Worm (Caenorhabditis elegans) whole organism, young adult: ENCODE measurements around the gene F43G6.4.

Source experiments
- B0019.2 ChIP-seq: fragments of 200-800 bp; sonication (Bioruptor generic); conservative IDR thresholded peaks from 2 replicates; pipeline ENCODE4 v1.3.6; 2022; ENCODE audit warnings: missing genetic modification reagents, missing genetic modification characterization, missing compliant biosample characterization
- B0336.3 ChIP-seq: fragments of 200-800 bp; sonication (Bioruptor generic); IDR thresholded peaks from 2 replicates; pipeline ENCODE4 v1.3.6; 2022; ENCODE audit warnings: missing genetic modification characterization, missing compliant biosample characterization
- F22D6.2 ChIP-seq: sonication (generic microtip); optimal IDR thresholded peaks from 2 replicates; lab custom pipeline; 2016; ENCODE audit warnings: mild to moderate bottlenecking, missing genetic modification characterization, missing compliant biosample characterization
- F52B5.7 ChIP-seq: sonication (generic microtip); optimal IDR thresholded peaks from 2 replicates; lab custom pipeline; 2016; ENCODE audit warnings: mild to moderate bottlenecking, missing genetic modification characterization, missing compliant biosample characterization
- F55B11.4 ChIP-seq: sonication (generic microtip); optimal IDR thresholded peaks from 2 replicates; lab custom pipeline; 2016; ENCODE audit warnings: missing compliant biosample characterization, missing genetic modification characterization, borderline replicate concordance; ENCODE audit not compliant: insufficient read depth
- F57A8.1 ChIP-seq: fragments of 200-800 bp; sonication (Bioruptor generic); optimal IDR thresholded peaks from 2 replicates; lab custom pipeline; 2018; ENCODE audit warnings: mild to moderate bottlenecking, missing genetic modification characterization, moderate library complexity, missing compliant biosample characterization
- Y53G8AR.9 ChIP-seq: fragments of 200-800 bp; sonication (Bioruptor generic); conservative IDR thresholded peaks from 2 replicates; pipeline ENCODE4 v1.3.6; 2022; ENCODE audit warnings: missing genetic modification reagents, missing genetic modification characterization, missing compliant biosample characterization
- Y79H2A.3 ChIP-seq: fragments of 200-800 bp; sonication (Bioruptor generic); conservative IDR thresholded peaks from 2 replicates; pipeline ENCODE4 v1.3.6; 2022; ENCODE audit warnings: missing genetic modification reagents, missing genetic modification characterization, missing compliant biosample characterization
- Y95B8A.8 ChIP-seq: fragments of 200-800 bp; sonication (Bioruptor generic); IDR thresholded peaks from 2 replicates; pipeline ENCODE4 v1.3.6; 2022; ENCODE audit warnings: missing genetic modification reagents, missing genetic modification characterization, missing compliant biosample characterization
- aptf-2 ChIP-seq: fragments of 200-800 bp; sonication (Bioruptor generic); conservative IDR thresholded peaks from 2 replicates; pipeline ENCODE4 v1.3.6; 2022; ENCODE audit warnings: missing genetic modification reagents, missing genetic modification characterization, missing compliant biosample characterization
- athp-1 ChIP-seq: sonication (generic microtip); optimal IDR thresholded peaks from 2 replicates; lab custom pipeline; 2017; ENCODE audit warnings: mild to moderate bottlenecking, missing genetic modification characterization, missing compliant biosample characterization
- ceh-79 ChIP-seq: sonication (generic microtip); optimal IDR thresholded peaks from 2 replicates; lab custom pipeline; 2017; ENCODE audit warnings: mild to moderate bottlenecking, missing genetic modification characterization, missing compliant biosample characterization
- ceh-91 ChIP-seq: fragments of 200-800 bp; sonication (Bioruptor generic); IDR thresholded peaks from 2 replicates; pipeline ENCODE4 v1.3.6; 2022; ENCODE audit warnings: missing genetic modification reagents, missing genetic modification characterization, missing compliant biosample characterization
- die-1 ChIP-seq: sonication (generic microtip); optimal IDR thresholded peaks from 2 replicates; lab custom pipeline; 2016; ENCODE audit warnings: missing genotype, mild to moderate bottlenecking, missing genetic modification characterization, missing compliant biosample characterization
- dox-1 ChIP-seq: fragments of 200-800 bp; sonication (Bioruptor generic); IDR thresholded peaks from 2 replicates; pipeline ENCODE4 v1.3.6; 2022; ENCODE audit warnings: missing genetic modification reagents, missing genetic modification characterization, missing compliant biosample characterization
- dpl-1 ChIP-seq: fragments of 150-350 bp; optimal IDR thresholded peaks from 2 replicates; lab custom pipeline; 2014; ENCODE audit warnings: missing biosample characterization, missing genetic modification reagents, missing genetic modification characterization
- egl-44 ChIP-seq: fragments of 200-800 bp; sonication (Bioruptor generic); IDR thresholded peaks from 2 replicates; pipeline ENCODE4 v1.3.6; 2022; ENCODE audit warnings: missing genetic modification reagents, missing genetic modification characterization, missing compliant biosample characterization
- ekl-4 ChIP-seq: fragments of 200-800 bp; sonication (Bioruptor generic); IDR thresholded peaks from 2 replicates; pipeline ENCODE4 v1.3.6; 2022; ENCODE audit warnings: missing genetic modification reagents, missing genetic modification characterization, missing compliant biosample characterization
- fkh-3 ChIP-seq: sonication (generic microtip); optimal IDR thresholded peaks from 2 replicates; lab custom pipeline; 2016; ENCODE audit warnings: mild to moderate bottlenecking, missing genetic modification characterization, missing compliant biosample characterization
- hrde-1 ChIP-seq: sonication (generic microtip); optimal IDR thresholded peaks from 2 replicates; lab custom pipeline; 2016; ENCODE audit warnings: missing genetic modification characterization, mild to moderate bottlenecking, missing compliant biosample characterization, moderate library complexity, missing genotype, missing genetic modification reagents, borderline replicate concordance
- lag-1 ChIP-seq: fragments of 200-800 bp; sonication (Bioruptor generic); IDR thresholded peaks from 2 replicates; pipeline ENCODE4 v1.3.6; 2022; ENCODE audit warnings: missing genetic modification reagents, missing genetic modification characterization, missing compliant biosample characterization
- lin-54 ChIP-seq: fragments of 200-800 bp; sonication (Bioruptor generic); optimal IDR thresholded peaks from 2 replicates; lab custom pipeline; 2018; ENCODE audit warnings: mild to moderate bottlenecking, missing genetic modification characterization, missing compliant biosample characterization
- lir-1 ChIP-seq: fragments of 200-800 bp; sonication (Bioruptor generic); conservative IDR thresholded peaks from 2 replicates; pipeline ENCODE4 v1.3.6; 2022; ENCODE audit warnings: missing genetic modification reagents, missing genetic modification characterization, missing compliant biosample characterization
- lsl-1 ChIP-seq: fragments of 200-800 bp; sonication (Bioruptor generic); optimal IDR thresholded peaks from 2 replicates; lab custom pipeline; 2018; ENCODE audit warnings: mild to moderate bottlenecking, missing genetic modification characterization, moderate library complexity, missing compliant biosample characterization
- madf-6 ChIP-seq: fragments of 200-800 bp; sonication (Bioruptor generic); IDR thresholded peaks from 2 replicates; pipeline ENCODE4 v1.3.6; 2022; ENCODE audit warnings: missing genetic modification reagents, missing genetic modification characterization, missing compliant biosample characterization
- madf-8 ChIP-seq: fragments of 200-800 bp; sonication (Bioruptor generic); conservative IDR thresholded peaks from 2 replicates; pipeline ENCODE4 v1.3.6; 2022; ENCODE audit warnings: missing genetic modification reagents, missing genetic modification characterization, missing compliant biosample characterization
- mxl-1 ChIP-seq: sonication (generic microtip); optimal IDR thresholded peaks from 2 replicates; lab custom pipeline; 2016; ENCODE audit warnings: missing genetic modification characterization, missing compliant biosample characterization
- nhr-120 ChIP-seq: fragments of 200-800 bp; sonication (Bioruptor generic); IDR thresholded peaks from 2 replicates; pipeline ENCODE4 v1.3.6; 2022; ENCODE audit warnings: missing genetic modification characterization, missing compliant biosample characterization
- nhr-90 ChIP-seq: sonication (generic microtip); optimal IDR thresholded peaks from 2 replicates; lab custom pipeline; 2016; ENCODE audit warnings: missing genotype, mild to moderate bottlenecking, missing genetic modification characterization, missing compliant biosample characterization
- pbrm-1 ChIP-seq: fragments of 200-800 bp; sonication (Bioruptor generic); IDR thresholded peaks from 2 replicates; pipeline ENCODE4 v1.3.6; 2022; ENCODE audit warnings: missing genetic modification reagents, missing genetic modification characterization, missing compliant biosample characterization
- rcor-1 ChIP-seq: fragments of 200-800 bp; sonication (Bioruptor generic); IDR thresholded peaks from 2 replicates; pipeline ENCODE4 v1.3.6; 2022; ENCODE audit warnings: missing genetic modification reagents, missing genetic modification characterization, missing compliant biosample characterization
- repo-1 ChIP-seq: sonication (generic microtip); optimal IDR thresholded peaks from 2 replicates; lab custom pipeline; 2017; ENCODE audit warnings: mild to moderate bottlenecking, missing genetic modification characterization, missing compliant biosample characterization
- snpc-1.3 ChIP-seq: sonication (generic microtip); optimal IDR thresholded peaks from 2 replicates; lab custom pipeline; 2017; ENCODE audit warnings: missing genetic modification characterization, mild to moderate bottlenecking, missing compliant biosample characterization, antibody characterized with exemption, moderate library complexity, missing genotype, missing genetic modification reagents; ENCODE audit not compliant: insufficient read depth
- snpc-3.4 ChIP-seq: sonication (generic microtip); optimal IDR thresholded peaks from 2 replicates; lab custom pipeline; 2017; ENCODE audit warnings: missing genetic modification characterization, mild to moderate bottlenecking, missing compliant biosample characterization, antibody characterized with exemption, moderate library complexity, missing genotype, missing genetic modification reagents
- snpc-4 ChIP-seq, 5 experiments: fragments of 150-350 bp in 1 of 5; sonication (generic microtip) in 4 of 5; optimal IDR thresholded peaks; 2 replicates each; lab custom pipeline; 2014 to 2018; ENCODE audit warnings: missing genetic modification characterization in 5 of 5, missing biosample characterization in 3 of 5, antibody characterized with exemption in 2 of 5, mild to moderate bottlenecking in 2 of 5, missing compliant biosample characterization in 2 of 5, missing genotype in 2 of 5, moderate library complexity in 2 of 5, missing genetic modification reagents in 1 of 5
- tbp1 ChIP-seq: fragments of 200-800 bp; sonication (Bioruptor generic); optimal IDR thresholded peaks from 2 replicates; lab custom pipeline; 2018; ENCODE audit warnings: mild to moderate bottlenecking, missing genetic modification characterization, missing compliant biosample characterization
- unc-130 ChIP-seq: sonication (generic microtip); optimal IDR thresholded peaks from 2 replicates; lab custom pipeline; 2016; ENCODE audit warnings: missing genetic modification reagents, missing genetic modification characterization, missing compliant biosample characterization
- ztf-18 ChIP-seq: sonication (generic microtip); optimal IDR thresholded peaks from 2 replicates; lab custom pipeline; 2016; ENCODE audit warnings: missing genotype, mild to moderate bottlenecking, missing genetic modification characterization, missing compliant biosample characterization
- ztf-22 ChIP-seq: fragments of 200-800 bp; sonication (Bioruptor generic); optimal IDR thresholded peaks from 2 replicates; lab custom pipeline; 2018; ENCODE audit warnings: mild to moderate bottlenecking, missing genetic modification characterization, moderate library complexity, missing compliant biosample characterization
- ztf-25 ChIP-seq: fragments of 200-800 bp; sonication (Bioruptor generic); IDR thresholded peaks from 2 replicates; pipeline ENCODE4 v1.3.6; 2022; ENCODE audit warnings: missing genetic modification reagents, missing genetic modification characterization, missing compliant biosample characterization

F43G6.4 gene

DNA sequence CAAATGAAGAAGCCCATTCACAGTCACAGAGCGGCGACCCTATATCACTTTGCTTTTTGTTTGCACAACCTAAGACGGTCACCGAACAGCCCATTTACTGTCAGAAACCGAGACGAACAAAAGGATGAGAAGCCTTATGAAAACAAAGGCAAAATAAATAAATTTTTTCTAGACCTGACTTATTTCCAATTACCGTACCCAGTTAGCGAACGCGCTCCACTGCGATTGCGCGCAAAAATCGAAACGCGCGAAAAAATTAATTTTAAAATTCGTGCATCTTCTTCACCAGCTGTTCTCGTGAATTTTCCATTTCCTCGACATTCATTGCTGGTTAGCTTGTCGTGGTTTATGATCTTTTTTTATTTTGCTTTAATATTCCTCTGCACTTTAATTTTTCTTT, 8.1 kb upstream of the F43G6.4 start, which contains the start of gene F43G6.16 (continued):
- TF ChIP-seq lsl-1 (GFP tag; lab: Kevin White, UChicago) (peak; percentile 99), mxl-1 (tag; lab: Kevin White, UChicago) (no peak), lir-1 (GFP tag; lab: Robert Waterston, UW) (peak; percentile 77), ceh-91 (peak; percentile 97), F22D6.2 (no peak), aptf-2 (GFP tag; lab: Robert Waterston, UW) (peak; percentile 28; the same call in 1 of the 2 replicates), madf-8 (GFP tag; lab: Robert Waterston, UW) (peak; percentile 100), F55B11.4 (tag; lab: Kevin White, UChicago) (no peak), Y53G8AR.9 (GFP tag; lab: Robert Waterston, UW) (peak; percentile 92), repo-1 (no peak), B0336.3 (peak; percentile 78; the same call in 1 of the 2 replicates), dox-1 (GFP tag; lab: Robert Waterston, UW) (peak; percentile 89), die-1 (no peak), F52B5.7 (tag; lab: Kevin White, UChicago) (no peak), Y79H2A.3 (peak; percentile 58; the same call in 1 of the 2 replicates), ztf-18 (tag; lab: Kevin White, UChicago) (peak; percentile 53), rcor-1 (GFP tag; lab: Robert Waterston, UW) (peak; percentile 82), hrde-1 (tag; lab: Kevin White, UChicago) (peak; percentile 87), F57A8.1 (GFP tag; lab: Kevin White, UChicago) (no peak), madf-6 (peak; percentile 100), B0019.2 (GFP tag; lab: Robert Waterston, UW) (peak; percentile 73), pbrm-1 (GFP tag; lab: Robert Waterston, UW) (peak; percentile 77), snpc-3.4 (tag; lab: Kevin White, UChicago) (peak; percentile 92), nhr-120 (GFP tag; lab: Robert Waterston, UW) (no peak), snpc-4 (GFP tag; optimal IDR thresholded peaks at IDR 0.05; lab: Kevin White, UChicago) (peak; percentile 28), snpc-4 (tag; optimal IDR thresholded peaks at IDR 0.05; lab: Kevin White, UChicago) (peak; percentile 21 to 63 (median 40)), lag-1 (GFP tag; lab: Robert Waterston, UW) (no peak), ztf-22 (GFP tag; lab: Kevin White, UChicago) (no peak), Y95B8A.8 (GFP tag; lab: Robert Waterston, UW) (peak; percentile 86), ekl-4 (GFP tag; lab: Robert Waterston, UW) (peak; percentile 63), lin-54 (GFP tag; lab: Kevin White, UChicago) (peak; percentile 95), snpc-1.3 (tag; lab: Kevin White, UChicago) (peak; percentile 64), egl-44 (no peak), dpl-1 (GFP tag; lab: Kevin White, UChicago) (peak; percentile 97), unc-130 (GFP tag; lab: Kevin White, UChicago) (peak; percentile 91), athp-1 (tag; lab: Kevin White, UChicago) (peak; percentile 51), ztf-25 (0 out of 2 replicates have a peak, but pooled peaks have one; percentile 54)

DNA sequence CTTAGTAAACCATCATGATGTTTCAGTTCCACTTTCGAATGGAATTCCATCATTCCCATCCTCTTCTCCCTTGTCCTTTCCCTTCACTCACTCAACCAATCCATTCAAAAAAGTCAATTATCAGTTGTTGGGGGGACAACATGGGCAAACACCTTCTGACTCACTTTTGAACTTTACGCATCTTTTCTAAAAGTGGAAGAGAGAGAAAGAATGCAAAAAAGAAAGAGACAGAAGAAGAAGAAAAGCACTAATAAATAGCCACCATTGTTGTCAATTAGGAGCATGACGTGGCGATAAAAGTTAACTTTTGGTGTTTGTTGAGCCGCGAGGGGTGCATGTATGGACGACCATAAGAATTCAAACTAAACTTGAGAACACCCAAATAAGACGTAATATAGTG, 2.5 kb upstream of the F43G6.4 start:
- TF ChIP-seq ceh-79 (no peak), mxl-1 (tag; lab: Kevin White, UChicago) (no peak), nhr-90 (tag; lab: Kevin White, UChicago) (no peak), tbp1 (no peak), Y53G8AR.9 (GFP tag; lab: Robert Waterston, UW) (no peak), fkh-3 (tag; lab: Kevin White, UChicago) (no peak)
- TF ChIP-seq, all 124 proteins: peak for 0
